Fruit fly (Drosophila melanogaster) whole organism, prepupa: ENCODE results near the gene gzl.

ENCODE experiments used
- CG10669 ChIP-seq: fragments of 200-800 bp; sonication (Bioruptor generic); optimal IDR thresholded peaks from 3 replicates; lab custom pipeline; 2018; ENCODE audit warnings: missing biosample characterization, mild to moderate bottlenecking, missing genetic modification characterization, moderate library complexity
- CG11902 ChIP-seq: fragments of 200-800 bp; sonication (Bioruptor generic); optimal IDR thresholded peaks from 3 replicates; lab custom pipeline; 2016; ENCODE audit warnings: missing biosample characterization, missing genetic modification characterization
- CG15336 ChIP-seq: fragments of 200-800 bp; sonication (Bioruptor generic); IDR thresholded peaks from 2 replicates; pipeline ENCODE4 v1.3.6; 2022; ENCODE audit warnings: missing biosample characterization, missing genetic modification characterization
- CG1621 ChIP-seq: fragments of 200-800 bp; sonication (Bioruptor generic); optimal IDR thresholded peaks from 3 replicates; lab custom pipeline; 2018; ENCODE audit warnings: missing biosample characterization, mild to moderate bottlenecking, missing genetic modification characterization
- CG3032 ChIP-seq: fragments of 200-800 bp; optimal IDR thresholded peaks from 2 replicates; lab custom pipeline; 2019; ENCODE audit warnings: missing biosample characterization, mild to moderate bottlenecking, missing genetic modification characterization, moderate library complexity
- CG4318 ChIP-seq: fragments of 200-800 bp; sonication (Bioruptor generic); optimal IDR thresholded peaks from 3 replicates; lab custom pipeline; 2017; ENCODE audit warnings: missing biosample characterization, mild to moderate bottlenecking, missing genetic modification characterization
- CG6163 ChIP-seq: fragments of 200-800 bp; sonication (Bioruptor generic); IDR thresholded peaks from 3 replicates; pipeline ENCODE4 v1.3.6; 2022; ENCODE audit warnings: missing biosample characterization, missing genetic modification characterization
- CG6276 ChIP-seq: fragments of 200-800 bp; sonication (Bioruptor generic); optimal IDR thresholded peaks from 2 replicates; lab custom pipeline; 2017; ENCODE audit warnings: missing biosample characterization, mild to moderate bottlenecking, missing genetic modification characterization
- CG6808 ChIP-seq: fragments of 200-800 bp; sonication (Bioruptor generic); optimal IDR thresholded peaks from 3 replicates; lab custom pipeline; 2017; ENCODE audit warnings: missing biosample characterization, missing genetic modification characterization, mild to moderate bottlenecking, moderate library complexity, missing genetic modification reagents
- CG6854 ChIP-seq: fragments of 200-800 bp; sonication (Bioruptor generic); optimal IDR thresholded peaks from 2 replicates; lab custom pipeline; 2017; ENCODE audit warnings: missing biosample characterization, mild to moderate bottlenecking, missing genetic modification characterization
- CG8119 ChIP-seq: fragments of 200-800 bp; sonication (Bioruptor generic); IDR thresholded peaks from 3 replicates; pipeline ENCODE4 v1.3.6; 2022; ENCODE audit warnings: missing biosample characterization, missing genetic modification characterization
- CG8319 ChIP-seq: fragments of 200-800 bp; sonication (Bioruptor generic); optimal IDR thresholded peaks from 3 replicates; lab custom pipeline; 2016; ENCODE audit warnings: missing biosample characterization, missing genetic modification characterization
- CG8632 ChIP-seq: fragments of 200-800 bp; sonication (Bioruptor generic); optimal IDR thresholded peaks from 3 replicates; lab custom pipeline; 2016; ENCODE audit warnings: missing biosample characterization, missing genetic modification characterization
- Eip75B ChIP-seq: fragments of 200-800 bp; sonication (Bioruptor generic); optimal IDR thresholded peaks from 3 replicates; lab custom pipeline; 2016; ENCODE audit warnings: missing biosample characterization, missing genetic modification characterization
- Eip78C ChIP-seq: fragments of 200-800 bp; sonication (Bioruptor generic); peaks from one replicate; lab custom pipeline; 2016; ENCODE audit warnings: missing biosample characterization, missing genetic modification characterization
- Eip93F ChIP-seq: fragments of 200-800 bp; sonication (Bioruptor generic); optimal IDR thresholded peaks from 2 replicates; lab custom pipeline; 2016; ENCODE audit warnings: missing biosample characterization, mild to moderate bottlenecking, missing genetic modification characterization
- Ets21C ChIP-seq: fragments of 200-800 bp; sonication (Bioruptor generic); optimal IDR thresholded peaks from 3 replicates; lab custom pipeline; 2016; ENCODE audit warnings: missing biosample characterization, missing genetic modification characterization
- Ets96B ChIP-seq: fragments of 200-800 bp; optimal IDR thresholded peaks from 2 replicates; lab custom pipeline; 2019; ENCODE audit warnings: missing biosample characterization, mild to moderate bottlenecking, missing genetic modification characterization, moderate library complexity
- Gug ChIP-seq: fragments of 200-800 bp; sonication (Bioruptor generic); IDR thresholded peaks from 2 replicates; pipeline ENCODE4 v1.3.6; 2022; ENCODE audit warnings: missing biosample characterization, missing genetic modification characterization
- Hr38 ChIP-seq: sonication (Bioruptor generic); optimal IDR thresholded peaks from 2 replicates; lab custom pipeline; 2016; ENCODE audit warnings: missing biosample characterization, missing genetic modification characterization
- Hr39 ChIP-seq: fragments of 200-800 bp; sonication (Bioruptor generic); optimal IDR thresholded peaks from 2 replicates; lab custom pipeline; 2016; ENCODE audit warnings: missing biosample characterization, missing genetic modification characterization
- OdsH ChIP-seq: fragments of 200-800 bp; sonication (Bioruptor generic); optimal IDR thresholded peaks from 3 replicates; lab custom pipeline; 2016; ENCODE audit warnings: missing biosample characterization, missing genetic modification characterization
- Smox ChIP-seq: fragments of 200-800 bp; sonication (Bioruptor generic); optimal IDR thresholded peaks from 3 replicates; lab custom pipeline; 2016; ENCODE audit warnings: missing biosample characterization, missing genetic modification characterization
- Sox102F ChIP-seq: fragments of 200-800 bp; sonication (Bioruptor generic); optimal IDR thresholded peaks from 2 replicates; lab custom pipeline; 2016; ENCODE audit warnings: missing biosample characterization, mild to moderate bottlenecking, missing genetic modification characterization
- Sox14 ChIP-seq: fragments of 200-800 bp; sonication (Bioruptor generic); optimal IDR thresholded peaks from 3 replicates; lab custom pipeline; 2016; ENCODE audit warnings: missing biosample characterization, missing genetic modification characterization
- achi ChIP-seq: fragments of 200-800 bp; sonication (Bioruptor generic); optimal IDR thresholded peaks from 3 replicates; lab custom pipeline; 2016; ENCODE audit warnings: missing biosample characterization, missing genetic modification characterization
- acj6 ChIP-seq: fragments of 200-800 bp; sonication (Bioruptor generic); optimal IDR thresholded peaks from 3 replicates; lab custom pipeline; 2016; ENCODE audit warnings: missing biosample characterization, missing genetic modification characterization
- cyc ChIP-seq: fragments of 200-800 bp; sonication (Bioruptor generic); optimal IDR thresholded peaks from 3 replicates; lab custom pipeline; 2016; ENCODE audit warnings: missing biosample characterization, missing genetic modification characterization
- dac ChIP-seq: fragments of 200-800 bp; sonication (Bioruptor generic); optimal IDR thresholded peaks from 2 replicates; lab custom pipeline; 2017; ENCODE audit warnings: missing biosample characterization, mild to moderate bottlenecking, missing genetic modification characterization
- dsx ChIP-seq: fragments of 200-800 bp; optimal IDR thresholded peaks from 3 replicates; lab custom pipeline; 2019; ENCODE audit warnings: missing biosample characterization, mild to moderate bottlenecking, missing genetic modification characterization, moderate library complexity; ENCODE audit not compliant: poor library complexity, severe bottlenecking
- eg ChIP-seq: fragments of 200-800 bp; sonication (Bioruptor generic); IDR thresholded peaks from 3 replicates; pipeline ENCODE4 v1.3.6; 2022; ENCODE audit warnings: missing biosample characterization, missing genetic modification characterization
- esn ChIP-seq: fragments of 200-800 bp; sonication (Bioruptor generic); optimal IDR thresholded peaks from 2 replicates; lab custom pipeline; 2016; ENCODE audit warnings: missing biosample characterization, mild to moderate bottlenecking, missing genetic modification characterization, moderate library complexity
- fd85E ChIP-seq: fragments of 200-800 bp; sonication (Bioruptor generic); optimal IDR thresholded peaks from 3 replicates; lab custom pipeline; 2016; ENCODE audit warnings: missing biosample characterization, missing genetic modification characterization
- fkh ChIP-seq: fragments of 200-800 bp; sonication (Bioruptor generic); optimal IDR thresholded peaks from 3 replicates; lab custom pipeline; 2017; ENCODE audit warnings: missing biosample characterization, mild to moderate bottlenecking, missing genetic modification characterization, moderate library complexity
- pdm3 ChIP-seq: fragments of 200-800 bp; sonication (Bioruptor generic); optimal IDR thresholded peaks from 3 replicates; lab custom pipeline; 2016; ENCODE audit warnings: missing biosample characterization, missing genetic modification characterization
- salr ChIP-seq, 2 experiments: fragments of 200-800 bp; sonication (Bioruptor generic); optimal IDR thresholded peaks; 3 replicates each; lab custom pipeline; 2016 to 2018; ENCODE audit warnings: missing biosample characterization in 2 of 2, missing genetic modification characterization in 2 of 2, mild to moderate bottlenecking in 1 of 2
- spab ChIP-seq: fragments of 200-800 bp; sonication (Bioruptor generic); optimal IDR thresholded peaks from 2 replicates; lab custom pipeline; 2017; ENCODE audit warnings: missing biosample characterization, mild to moderate bottlenecking, missing genetic modification characterization, missing genetic modification reagents
- ss ChIP-seq, 2 experiments: fragments of 200-800 bp; sonication (Bioruptor generic); optimal IDR thresholded peaks; 2 replicates in 1 of 2; 3 replicates in 1 of 2; lab custom pipeline; 2017 to 2018; ENCODE audit warnings: mild to moderate bottlenecking in 2 of 2, missing biosample characterization in 2 of 2, missing genetic modification characterization in 2 of 2, moderate library complexity in 1 of 2
- svp ChIP-seq: fragments of 200-800 bp; sonication (Bioruptor generic); peaks from one replicate; lab custom pipeline; 2016; ENCODE audit warnings: missing biosample characterization, missing genetic modification characterization
- topi ChIP-seq: fragments of 200-800 bp; sonication (Bioruptor generic); optimal IDR thresholded peaks from 3 replicates; lab custom pipeline; 2016; ENCODE audit warnings: missing biosample characterization, missing genetic modification characterization
- vri ChIP-seq: fragments of 200-800 bp; sonication (Bioruptor generic); optimal IDR thresholded peaks from 3 replicates; lab custom pipeline; 2016; ENCODE audit warnings: missing biosample characterization, mild to moderate bottlenecking, missing genetic modification characterization

gzl gene

DNA sequence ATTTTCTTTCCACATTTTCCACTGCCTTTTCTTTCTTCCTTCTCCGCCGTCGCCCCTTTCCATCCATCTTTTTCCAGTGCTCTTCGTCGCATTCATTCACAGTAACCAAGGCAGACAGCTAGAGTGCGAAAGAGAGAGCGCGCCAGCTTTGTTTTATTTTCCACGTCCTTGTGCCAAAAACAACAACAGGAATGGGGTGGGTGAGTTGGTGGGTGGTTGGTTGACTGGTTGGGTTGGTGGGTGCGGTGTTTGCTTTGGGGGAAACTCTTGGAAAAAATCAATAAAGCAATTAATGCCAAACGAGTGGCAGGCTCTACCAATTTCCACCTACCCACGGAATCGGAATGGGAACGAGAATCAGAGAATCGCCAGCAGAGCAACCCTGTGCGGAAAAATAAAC, 47.5 kb downstream of the gzl start:
- TF ChIP-seq eg (GFP tag; lab: Robert Waterston, UW) (peak; percentile 21; the same call in 1 of the 3 replicates), CG11902 (GFP tag; lab: Kevin White, UChicago) (no peak), fd85E (no peak), CG6276 (GFP tag; lab: Kevin White, UChicago) (no peak), ss (GFP tag; optimal IDR thresholded peaks at IDR 0.05; lab: Kevin White, UChicago) (peak in 1 of 2 experiments; percentile 31), fkh (peak; percentile 27)

DNA sequence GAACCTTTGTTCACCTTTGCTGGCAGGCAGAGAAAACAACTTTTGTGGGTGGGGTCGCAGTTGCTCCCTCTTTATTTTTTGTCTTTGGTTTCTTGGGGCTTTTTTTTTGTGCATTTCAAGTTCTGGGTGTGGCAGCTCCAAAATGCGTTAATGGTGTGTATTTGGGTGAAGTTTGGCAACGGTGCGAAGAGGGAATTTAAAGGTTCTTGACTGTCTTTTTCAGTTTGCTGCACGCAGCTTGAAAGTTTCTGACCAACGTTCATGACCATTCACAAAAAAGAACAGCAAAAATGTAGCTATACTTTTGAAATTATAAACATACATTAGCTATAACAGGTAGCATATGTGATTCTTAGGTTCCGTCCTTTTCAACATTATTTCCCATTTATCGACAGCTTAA, 49.6 kb downstream of the gzl start:
- TF ChIP-seq Eip93F (GFP tag; lab: Kevin White, UChicago) = no peak

DNA sequence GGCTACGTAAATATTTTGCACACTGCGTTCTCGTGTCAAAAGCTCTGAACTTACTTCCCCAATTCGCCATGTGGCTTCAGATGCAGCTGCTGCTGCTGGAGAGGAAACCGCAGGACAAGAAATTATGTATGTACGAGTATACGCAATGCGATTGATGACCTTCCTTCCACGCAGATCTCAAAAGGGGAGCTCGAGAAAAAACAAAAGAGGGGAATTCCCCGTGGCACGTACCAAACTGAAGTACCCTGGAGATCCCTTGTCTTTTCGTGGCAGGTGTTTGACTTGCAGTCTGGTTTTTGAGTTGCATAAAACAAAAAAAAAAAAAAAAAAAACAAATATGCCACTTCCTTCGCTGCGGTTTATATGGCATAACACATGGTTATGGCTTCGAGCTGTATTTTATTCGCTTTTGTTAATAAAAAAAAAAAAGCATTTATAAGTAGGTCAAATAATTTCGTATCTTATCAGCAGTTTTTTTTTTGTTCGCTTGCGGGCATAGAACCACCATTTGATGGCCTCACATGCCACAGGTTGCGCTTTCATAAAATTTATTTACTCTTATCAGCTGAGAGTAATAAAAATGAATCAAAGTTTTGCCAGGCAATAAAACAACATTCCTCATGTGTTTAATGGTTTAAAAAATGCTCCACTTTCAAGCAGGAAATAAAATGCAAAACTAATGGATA, 50.2 kb downstream of the gzl start:
- TF ChIP-seq CG3032 (tag; lab: Kevin White, UChicago) = no peak
- TF ChIP-seq esn (GFP tag; lab: Kevin White, UChicago) = peak; percentile 14
- TF ChIP-seq Ets96B (tag; lab: Kevin White, UChicago) = no peak
- TF ChIP-seq OdsH = no peak
- no peak for TF ChIP-seq cyc (GFP tag; lab: Kevin White, UChicago)
- TF ChIP-seq CG8119 (GFP tag; lab: Robert Waterston, UW) = no peak
- no peak for TF ChIP-seq CG6808 (GFP tag; lab: Kevin White, UChicago)
- no peak for TF ChIP-seq Hr38 (GFP tag; lab: Kevin White, UChicago)
- no peak for TF ChIP-seq dac (GFP tag; lab: Kevin White, UChicago)
- TF ChIP-seq Eip78C (GFP tag; lab: Kevin White, UChicago) = peak; percentile 45
- no peak for TF ChIP-seq CG11902 (GFP tag; lab: Kevin White, UChicago)
- TF ChIP-seq svp (GFP tag; lab: Kevin White, UChicago) = no peak
- no peak for TF ChIP-seq CG8319
- TF ChIP-seq salr (GFP tag; optimal IDR thresholded peaks at IDR 0.05; lab: Kevin White, UChicago) = no peak
- no peak for TF ChIP-seq ss (GFP tag; optimal IDR thresholded peaks at IDR 0.05; lab: Kevin White, UChicago)
- no peak for TF ChIP-seq CG1621
- no peak for TF ChIP-seq topi (GFP tag; lab: Kevin White, UChicago)
- TF ChIP-seq Hr39 (GFP tag; lab: Kevin White, UChicago) = no peak
- TF ChIP-seq CG6854 (GFP tag; lab: Kevin White, UChicago) = no peak
- no peak for TF ChIP-seq dsx
- TF ChIP-seq acj6 = no peak
- TF ChIP-seq eg (GFP tag; lab: Robert Waterston, UW) = 0 out of 3 replicates have a peak, but pooled peaks have one; percentile 18
- TF ChIP-seq Eip75B (GFP tag; lab: Kevin White, UChicago) = no peak
- no peak for TF ChIP-seq pdm3
- TF ChIP-seq CG10669 (GFP tag; lab: Kevin White, UChicago) = no peak
- TF ChIP-seq vri (GFP tag; lab: Kevin White, UChicago) = peak; percentile 84
- TF ChIP-seq spab (GFP tag; lab: Kevin White, UChicago) = no peak
- TF ChIP-seq Smox (GFP tag; lab: Kevin White, UChicago) = no peak
- TF ChIP-seq CG4318 (GFP tag; lab: Kevin White, UChicago) = no peak
- no peak for TF ChIP-seq fd85E
- no peak for TF ChIP-seq CG8632 (GFP tag; lab: Kevin White, UChicago)

DNA sequence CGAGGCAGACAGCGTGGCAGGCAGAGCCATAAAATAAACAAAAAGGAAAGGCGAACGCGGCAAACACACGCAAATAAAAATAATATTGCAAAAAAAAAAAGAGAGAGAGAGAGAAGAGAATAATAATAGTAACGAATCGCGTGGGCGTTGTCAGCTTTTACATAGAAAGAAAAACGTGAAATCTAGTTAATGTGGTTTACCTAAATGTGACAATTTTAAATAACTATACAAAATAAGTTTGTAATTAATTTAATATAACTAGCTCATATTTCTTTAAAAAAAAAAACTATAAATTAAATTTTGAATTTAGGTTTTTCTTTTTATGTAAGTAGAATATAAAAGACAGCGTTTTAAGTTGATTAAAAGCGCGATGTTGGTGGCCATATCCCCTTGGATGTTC, 51.2 kb downstream of the gzl start:
- TF ChIP-seq pdm3 (no peak), Hr38 (GFP tag; lab: Kevin White, UChicago) (no peak), CG11902 (GFP tag; lab: Kevin White, UChicago) (no peak), dsx (no peak), Sox14 (GFP tag; lab: Kevin White, UChicago) (no peak), Ets21C (GFP tag; lab: Kevin White, UChicago) (no peak), CG6276 (GFP tag; lab: Kevin White, UChicago) (peak; percentile 10), CG8119 (GFP tag; lab: Robert Waterston, UW) (peak; percentile 70), CG6163 (GFP tag; lab: Robert Waterston, UW) (peak; percentile 41; the same call in 1 of the 3 replicates), CG15336 (peak; percentile 74), eg (GFP tag; lab: Robert Waterston, UW) (peak; percentile 64; the same call in 2 of the 3 replicates), topi (GFP tag; lab: Kevin White, UChicago) (no peak), Smox (GFP tag; lab: Kevin White, UChicago) (no peak), Sox102F (GFP tag; lab: Kevin White, UChicago) (no peak), achi (GFP tag; lab: Kevin White, UChicago) (peak; percentile 35), CG8632 (GFP tag; lab: Kevin White, UChicago) (no peak), Gug (peak; percentile 43), Eip93F (GFP tag; lab: Kevin White, UChicago) (no peak)
